Worm (Caenorhabditis elegans) whole organism, L4 larva: ENCODE data around the gene nspe-7.

Experiments
- F49E8.2 ChIP-seq: sonication (generic microtip); optimal IDR thresholded peaks from 2 replicates; lab custom pipeline; 2016; ENCODE audit warnings: missing compliant biosample characterization, mild to moderate bottlenecking, missing genetic modification characterization, borderline replicate concordance
- hlh-11 ChIP-seq: fragments of 200-800 bp; sonication (Bioruptor generic); optimal IDR thresholded peaks from 2 replicates; lab custom pipeline; 2018; ENCODE audit warnings: mild to moderate bottlenecking, missing genetic modification characterization, missing compliant biosample characterization
- lin-15B ChIP-seq: fragments of 150-350 bp; sonication (generic microtip); optimal IDR thresholded peaks from 3 replicates; lab custom pipeline; 2014; ENCODE audit warnings: missing biosample characterization, missing genetic modification characterization
- nhr-11 ChIP-seq: fragments of 150-350 bp; optimal IDR thresholded peaks from 2 replicates; lab custom pipeline; 2014; ENCODE audit warnings: missing biosample characterization, missing genetic modification characterization
- nhr-237 ChIP-seq: sonication (generic microtip); optimal IDR thresholded peaks from 2 replicates; lab custom pipeline; 2017; ENCODE audit warnings: missing biosample characterization, missing genetic modification characterization
- nhr-25 ChIP-seq: sonication (generic microtip); optimal IDR thresholded peaks from 2 replicates; lab custom pipeline; 2017; ENCODE audit warnings: missing genetic modification characterization, mild to moderate bottlenecking, missing compliant biosample characterization, antibody characterized with exemption, moderate library complexity, borderline replicate concordance; ENCODE audit not compliant: insufficient read depth
- nhr-48 ChIP-seq: sonication (generic microtip); optimal IDR thresholded peaks from 2 replicates; lab custom pipeline; 2016; ENCODE audit warnings: mild to moderate bottlenecking, missing genetic modification characterization, missing compliant biosample characterization

DNA sequence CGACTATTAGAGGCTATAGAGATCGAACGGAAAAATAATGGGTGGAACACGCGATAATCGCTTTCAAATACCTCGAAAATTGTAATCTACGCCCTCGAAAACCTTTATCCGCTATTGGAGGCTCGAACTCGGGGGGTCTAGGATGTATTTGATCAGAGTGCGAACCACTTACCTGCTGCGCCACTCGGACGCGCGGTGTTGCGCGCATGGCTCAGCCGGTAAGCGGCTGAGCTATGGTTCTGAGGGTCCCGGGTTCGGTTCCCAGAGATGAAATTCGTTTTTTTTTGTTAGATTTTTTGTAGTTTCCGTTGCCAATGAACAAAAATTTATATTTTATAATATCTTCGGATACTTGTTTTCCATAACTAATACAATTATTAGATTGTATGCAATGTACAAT, 41.2 kb downstream of the nspe-7 start:
- no peak for TF ChIP-seq F49E8.2 (tag; lab: Kevin White, UChicago)
- TF ChIP-seq nhr-237 (tag; lab: Kevin White, UChicago) = no peak
- no peak for TF ChIP-seq nhr-48 (tag; lab: Kevin White, UChicago)
- TF ChIP-seq hlh-11 (tag; lab: Kevin White, UChicago) = no peak
- TF ChIP-seq nhr-25 (tag; lab: Kevin White, UChicago) = no peak
- no peak for TF ChIP-seq nhr-11
- no peak for TF ChIP-seq lin-15B (tag; lab: Kevin White, UChicago)
